Worm (Caenorhabditis elegans) whole organism, mixed stage, embryonic: ENCODE measurements around the gene M110.8.

Experiments
- blmp-1 ChIP-seq: fragments of 150-350 bp; optimal IDR thresholded peaks from 2 replicates; lab custom pipeline; 2014; ENCODE audit warnings: missing biosample characterization, missing genetic modification characterization
- elt-1 ChIP-seq: sonication (generic microtip); optimal IDR thresholded peaks from 2 replicates; lab custom pipeline; 2017; ENCODE audit warnings: missing genetic modification characterization, mild to moderate bottlenecking, missing compliant biosample characterization, antibody characterized with exemption, moderate library complexity, borderline replicate concordance; ENCODE audit not compliant: insufficient read depth
- elt-3 ChIP-seq: fragments of 150-350 bp; optimal IDR thresholded peaks from 2 replicates; lab custom pipeline; 2014; ENCODE audit warnings: missing biosample characterization, missing genetic modification characterization
- flh-1 ChIP-seq: fragments of 200-800 bp; sonication (Bioruptor generic); optimal IDR thresholded peaks from 2 replicates; lab custom pipeline; 2018; ENCODE audit warnings: mild to moderate bottlenecking, missing genetic modification characterization, moderate library complexity, missing compliant biosample characterization
- lsy-2 ChIP-seq: fragments of 150-350 bp; optimal IDR thresholded peaks from 2 replicates; lab custom pipeline; 2014; ENCODE audit warnings: missing biosample characterization, missing genetic modification characterization
- mep-1 ChIP-seq: fragments of 150-350 bp; optimal IDR thresholded peaks from 2 replicates; lab custom pipeline; 2017; ENCODE audit warnings: missing biosample characterization, missing genetic modification reagents, missing genetic modification characterization, inconsistent platforms
- nhr-237 ChIP-seq: fragments of 150-350 bp; optimal IDR thresholded peaks from 2 replicates; lab custom pipeline; 2014; ENCODE audit warnings: missing biosample characterization, missing genetic modification characterization
- pha-4 ChIP-seq: fragments of 150-350 bp; optimal IDR thresholded peaks from 2 replicates; lab custom pipeline; 2018; ENCODE audit warnings: missing biosample characterization, missing genetic modification reagents, missing genetic modification characterization
- snpc-4 ChIP-seq: fragments of 150-350 bp; optimal IDR thresholded peaks from 2 replicates; lab custom pipeline; 2014; ENCODE audit warnings: missing biosample characterization, missing genetic modification characterization
- sptf-1 ChIP-seq: sonication (generic microtip); optimal IDR thresholded peaks from 2 replicates; lab custom pipeline; 2017; ENCODE audit warnings: mild to moderate bottlenecking, missing genetic modification characterization, moderate library complexity, missing compliant biosample characterization
- unc-39 ChIP-seq: fragments of 150-350 bp; optimal IDR thresholded peaks from 2 replicates; lab custom pipeline; 2014; ENCODE audit warnings: missing biosample characterization, missing genetic modification characterization
- unc-62 ChIP-seq: fragments of 150-350 bp; optimal IDR thresholded peaks from 2 replicates; lab custom pipeline; 2014; ENCODE audit warnings: missing biosample characterization, missing genetic modification reagents, missing genetic modification characterization
- zip-8 ChIP-seq: fragments of 150-350 bp; optimal IDR thresholded peaks from 2 replicates; lab custom pipeline; 2014; ENCODE audit warnings: missing biosample characterization, missing genetic modification characterization

DNA sequence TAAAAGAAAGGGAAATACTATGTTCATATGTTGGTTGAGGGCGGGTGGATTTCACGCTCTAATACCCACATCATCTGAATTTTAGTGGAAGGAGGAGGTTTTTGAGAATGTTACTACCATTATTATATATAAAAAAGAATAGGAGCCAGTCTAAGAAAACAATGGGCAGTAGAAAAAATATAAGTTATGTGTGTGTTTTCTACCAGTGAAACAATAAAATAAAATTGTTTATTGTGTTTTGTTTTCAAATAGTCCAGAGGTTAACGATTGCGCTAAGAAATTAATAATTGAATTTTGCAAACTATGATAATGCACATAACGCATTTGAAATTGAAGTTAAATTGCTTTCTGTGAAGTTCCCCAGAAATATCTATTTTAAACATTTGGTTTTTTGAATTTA, at the start of gene M110.8:
- TF ChIP-seq snpc-4 (no peak), flh-1 (no peak), mep-1 (tag; lab: Kevin White, UChicago) (no peak), lsy-2 (tag; lab: Kevin White, UChicago) (no peak), nhr-237 (tag; lab: Kevin White, UChicago) (no peak), sptf-1 (tag; lab: Kevin White, UChicago) (no peak), unc-62 (GFP tag; lab: Kevin White, UChicago) (no peak), elt-1 (tag; lab: Kevin White, UChicago) (no peak), zip-8 (no peak), unc-39 (tag; lab: Kevin White, UChicago) (no peak), pha-4 (tag; lab: Kevin White, UChicago) (no peak), blmp-1 (tag; lab: Kevin White, UChicago) (no peak), elt-3 (tag; lab: Kevin White, UChicago) (no peak)
